Worm (Caenorhabditis elegans): ENCODE data around the gene F29B9.12.

DNA sequence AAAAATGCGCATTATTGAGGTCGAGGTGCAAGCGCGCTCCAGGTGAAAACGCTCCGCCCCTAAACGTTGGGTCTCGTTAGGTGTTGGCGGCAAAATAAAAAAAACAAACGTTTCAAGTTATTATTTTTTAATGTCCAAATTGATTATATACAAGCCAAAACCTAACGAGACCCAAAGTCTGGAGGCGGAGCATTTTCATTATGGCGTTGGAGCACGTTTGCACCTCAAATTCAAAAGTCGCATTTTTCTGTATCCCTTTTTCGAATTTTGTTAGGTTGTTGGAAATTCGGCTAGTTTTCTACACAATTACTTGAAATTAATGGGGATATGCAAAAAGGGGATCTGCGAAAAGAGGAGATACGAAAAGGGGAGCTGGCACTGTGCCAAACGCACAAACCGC lies 11.5 kb upstream of the F29B9.12 start, which contains the start of gene col-111:
- TF ChIP-seq unc-39 (tag; optimal IDR thresholded peaks at IDR 0.05) (no peak), blmp-1 (tag; optimal IDR thresholded peaks at IDR 0.05) (no peak), ztf-11 (tag; optimal IDR thresholded peaks at IDR 0.05) (no peak), ceh-43 (GFP tag; optimal IDR thresholded peaks at IDR 0.05) (no peak), M03D4.4 (tag; optimal IDR thresholded peaks at IDR 0.05) (no peak)
